Worm (Caenorhabditis elegans) whole organism, L1 larva: ENCODE results near the gene F55C12.2.

Source experiments
- C04F5.9 ChIP-seq: sonication (generic microtip); optimal IDR thresholded peaks from 2 replicates; lab custom pipeline; 2016; ENCODE audit warnings: missing genetic modification characterization, missing compliant biosample characterization
- C16A3.4 ChIP-seq: fragments of 150-350 bp; optimal IDR thresholded peaks from 2 replicates; lab custom pipeline; 2014; ENCODE audit warnings: missing biosample characterization, missing genetic modification characterization
- F16B12.6 ChIP-seq: fragments of 150-350 bp; optimal IDR thresholded peaks from 2 replicates; lab custom pipeline; 2014; ENCODE audit warnings: missing biosample characterization, missing genetic modification characterization
- Y116A8C.19 ChIP-seq: sonication (generic microtip); optimal IDR thresholded peaks from 2 replicates; lab custom pipeline; 2016; ENCODE audit warnings: missing compliant biosample characterization, missing genetic modification characterization, borderline replicate concordance
- blmp-1 ChIP-seq: fragments of 150-350 bp; optimal IDR thresholded peaks from 2 replicates; lab custom pipeline; 2014; ENCODE audit warnings: missing biosample characterization, missing genetic modification characterization
- ceh-63 ChIP-seq: fragments of 200-800 bp; sonication (Bioruptor generic); optimal IDR thresholded peaks from 2 replicates; lab custom pipeline; 2018; ENCODE audit warnings: mild to moderate bottlenecking, missing genetic modification characterization, missing compliant biosample characterization
- ceh-88 ChIP-seq: fragments of 200-800 bp; sonication (Bioruptor generic); IDR thresholded peaks from 2 replicates; pipeline ENCODE4 v1.3.6; 2022; ENCODE audit warnings: missing genetic modification characterization, missing compliant biosample characterization
- ceh-90 ChIP-seq: sonication (generic microtip); optimal IDR thresholded peaks from 2 replicates; lab custom pipeline; 2016; ENCODE audit warnings: missing genetic modification characterization, missing compliant biosample characterization
- ces-1 ChIP-seq: fragments of 150-350 bp; optimal IDR thresholded peaks from 2 replicates; lab custom pipeline; 2014; ENCODE audit warnings: missing biosample characterization, missing genetic modification reagents, missing genetic modification characterization
- dpl-1 ChIP-seq, 3 experiments: fragments of 150-350 bp in 2 of 3; sonication (generic microtip) in 1 of 3; optimal IDR thresholded peaks; 2 replicates each; lab custom pipeline; 2014 to 2017; ENCODE audit warnings: missing biosample characterization in 3 of 3, missing genetic modification characterization in 3 of 3, missing genetic modification reagents in 3 of 3
- dsc-1 ChIP-seq: sonication (generic microtip); optimal IDR thresholded peaks from 2 replicates; lab custom pipeline; 2016; ENCODE audit warnings: mild to moderate bottlenecking, missing genetic modification characterization, missing compliant biosample characterization
- efl-1 ChIP-seq, 4 experiments: fragments of 150-350 bp; optimal IDR thresholded peaks in 3 of 4; peaks in 1 of 4; 1 replicate in 1 of 4; 2 replicates in 3 of 4; lab custom pipeline; 2014; ENCODE audit warnings: missing biosample characterization in 2 of 4, missing genetic modification characterization in 2 of 4, missing genetic modification reagents in 2 of 4
- egl-13 ChIP-seq: sonication (generic microtip); optimal IDR thresholded peaks from 2 replicates; lab custom pipeline; 2016; ENCODE audit warnings: missing genotype, missing genetic modification reagents, missing genetic modification characterization, missing compliant biosample characterization
- elt-2 ChIP-seq: sonication (generic microtip); optimal IDR thresholded peaks from 2 replicates; lab custom pipeline; 2016; ENCODE audit warnings: missing genetic modification characterization, mild to moderate bottlenecking, inconsistent platforms, missing compliant biosample characterization, missing genetic modification reagents
- elt-3 ChIP-seq, 6 experiments: fragments of 150-350 bp in 1 of 6; sonication (generic microtip); optimal IDR thresholded peaks; 2 replicates each; lab custom pipeline; 2017 to 2018; ENCODE audit warnings: missing biosample characterization in 6 of 6, missing genetic modification characterization in 6 of 6, inconsistent platforms in 1 of 6
- ets-5 ChIP-seq: fragments of 200-800 bp; sonication (Bioruptor generic); IDR thresholded peaks from 2 replicates; pipeline ENCODE4 v1.3.6; 2022; ENCODE audit warnings: missing genetic modification characterization, missing compliant biosample characterization
- fkh-4 ChIP-seq: sonication (generic microtip); optimal IDR thresholded peaks from 2 replicates; lab custom pipeline; 2016; ENCODE audit warnings: missing compliant biosample characterization, missing genetic modification characterization, borderline replicate concordance
- fkh-8 ChIP-seq: sonication (generic microtip); optimal IDR thresholded peaks from 2 replicates; lab custom pipeline; 2016; ENCODE audit warnings: mild to moderate bottlenecking, missing genetic modification characterization, missing compliant biosample characterization
- hlh-4 ChIP-seq: sonication (generic microtip); optimal IDR thresholded peaks from 2 replicates; lab custom pipeline; 2016; ENCODE audit warnings: mild to moderate bottlenecking, missing genetic modification characterization, missing compliant biosample characterization
- irx-1 ChIP-seq: sonication (generic microtip); optimal IDR thresholded peaks from 2 replicates; lab custom pipeline; 2016; ENCODE audit warnings: missing genetic modification characterization, missing compliant biosample characterization
- isw-1 ChIP-seq: fragments of 200-800 bp; sonication (Bioruptor generic); IDR thresholded peaks from 2 replicates; pipeline ENCODE4 v1.3.6; 2022; ENCODE audit warnings: missing genetic modification characterization, missing compliant biosample characterization
- lin-14 ChIP-seq: fragments of 200-800 bp; sonication (Bioruptor generic); optimal IDR thresholded peaks from 2 replicates; lab custom pipeline; 2018; ENCODE audit warnings: mild to moderate bottlenecking, missing genetic modification characterization, moderate library complexity, missing compliant biosample characterization
- lin-15B ChIP-seq: fragments of 150-350 bp; sonication (generic microtip); optimal IDR thresholded peaks from 3 replicates; lab custom pipeline; 2014; ENCODE audit warnings: missing biosample characterization, missing genetic modification characterization
- lin-35 ChIP-seq, 2 experiments: fragments of 150-350 bp; optimal IDR thresholded peaks; 2 replicates each; lab custom pipeline; 2014; ENCODE audit warnings: missing biosample characterization in 2 of 2, missing genetic modification characterization in 2 of 2, missing genetic modification reagents in 2 of 2
- lir-3 ChIP-seq: sonication (generic microtip); optimal IDR thresholded peaks from 2 replicates; lab custom pipeline; 2016; ENCODE audit warnings: mild to moderate bottlenecking, missing genetic modification characterization, moderate library complexity, missing compliant biosample characterization; ENCODE audit not compliant: poor library complexity
- lsy-2 ChIP-seq, 2 experiments: fragments of 150-350 bp; optimal IDR thresholded peaks; 2 replicates each; lab custom pipeline; 2014; ENCODE audit warnings: missing biosample characterization in 2 of 2, missing genetic modification characterization in 2 of 2
- mdl-1 ChIP-seq, 2 experiments: fragments of 150-350 bp; optimal IDR thresholded peaks; 2 replicates each; lab custom pipeline; 2014 to 2017; ENCODE audit warnings: missing biosample characterization in 2 of 2, missing genetic modification characterization in 2 of 2, inconsistent platforms in 1 of 2
- mef-2 ChIP-seq: fragments of 150-350 bp; optimal IDR thresholded peaks from 2 replicates; lab custom pipeline; 2014; ENCODE audit warnings: missing biosample characterization, missing genetic modification characterization
- mep-1 ChIP-seq: fragments of 150-350 bp; optimal IDR thresholded peaks from 2 replicates; lab custom pipeline; 2014; ENCODE audit warnings: missing biosample characterization, missing genetic modification characterization
- nhr-11 ChIP-seq: fragments of 150-350 bp; optimal IDR thresholded peaks from 2 replicates; lab custom pipeline; 2014; ENCODE audit warnings: missing biosample characterization, missing genetic modification characterization
- nhr-19 ChIP-seq: fragments of 200-800 bp; sonication (Bioruptor generic); conservative IDR thresholded peaks from 2 replicates; pipeline ENCODE4 v1.3.6; 2022; ENCODE audit warnings: missing genetic modification characterization, missing compliant biosample characterization
- nhr-20 ChIP-seq: sonication (generic microtip); optimal IDR thresholded peaks from 2 replicates; lab custom pipeline; 2016; ENCODE audit warnings: mild to moderate bottlenecking, missing genetic modification characterization, missing compliant biosample characterization
- nhr-28 ChIP-seq: fragments of 150-350 bp; optimal IDR thresholded peaks from 2 replicates; lab custom pipeline; 2014; ENCODE audit warnings: missing biosample characterization, missing genetic modification characterization
- nhr-47 ChIP-seq: sonication (generic microtip); optimal IDR thresholded peaks from 2 replicates; lab custom pipeline; 2016; ENCODE audit warnings: mild to moderate bottlenecking, missing genetic modification characterization, moderate library complexity, missing compliant biosample characterization
- nhr-85 ChIP-seq: sonication (generic microtip); peaks from one replicate; lab custom pipeline; 2016; ENCODE audit warnings: missing genetic modification characterization, inconsistent platforms, missing compliant biosample characterization
- nhr-90 ChIP-seq: sonication (generic microtip); optimal IDR thresholded peaks from 2 replicates; lab custom pipeline; 2016; ENCODE audit warnings: mild to moderate bottlenecking, missing genetic modification characterization, missing compliant biosample characterization; ENCODE audit not compliant: poor library complexity
- pax-3 ChIP-seq: fragments of 200-800 bp; sonication (Bioruptor generic); optimal IDR thresholded peaks from 2 replicates; lab custom pipeline; 2018; ENCODE audit warnings: mild to moderate bottlenecking, missing genetic modification characterization, moderate library complexity, missing compliant biosample characterization
- skn-1 ChIP-seq: fragments of 150-350 bp; optimal IDR thresholded peaks from 2 replicates; lab custom pipeline; 2014; ENCODE audit warnings: missing biosample characterization, missing genetic modification characterization
- snpc-4 ChIP-seq: fragments of 150-350 bp; optimal IDR thresholded peaks from 2 replicates; lab custom pipeline; 2014; ENCODE audit warnings: missing biosample characterization, missing genetic modification characterization
- snu-23 ChIP-seq: sonication (generic microtip); optimal IDR thresholded peaks from 2 replicates; lab custom pipeline; 2016; ENCODE audit warnings: missing genetic modification characterization, missing compliant biosample characterization
- sox-4 ChIP-seq: sonication (generic microtip); optimal IDR thresholded peaks from 2 replicates; lab custom pipeline; 2016; ENCODE audit warnings: missing genetic modification characterization, missing compliant biosample characterization
- swsn-7 ChIP-seq: sonication (generic microtip); optimal IDR thresholded peaks from 2 replicates; lab custom pipeline; 2016; ENCODE audit warnings: missing genetic modification characterization, missing compliant biosample characterization
- tbx-2 ChIP-seq: sonication (generic microtip); optimal IDR thresholded peaks from 2 replicates; lab custom pipeline; 2016; ENCODE audit warnings: missing genetic modification characterization, missing compliant biosample characterization
- unc-130 ChIP-seq: fragments of 150-350 bp; optimal IDR thresholded peaks from 2 replicates; lab custom pipeline; 2017; ENCODE audit warnings: missing biosample characterization, missing genetic modification characterization, inconsistent platforms
- unc-30 ChIP-seq: sonication (generic microtip); optimal IDR thresholded peaks from 2 replicates; lab custom pipeline; 2017; ENCODE audit warnings: missing biosample characterization, missing genetic modification characterization
- unc-86 ChIP-seq: sonication (generic microtip); optimal IDR thresholded peaks from 2 replicates; lab custom pipeline; 2016; ENCODE audit warnings: missing genetic modification characterization, missing compliant biosample characterization
- unc-98 ChIP-seq: fragments of 200-800 bp; sonication (Bioruptor generic); IDR thresholded peaks from 2 replicates; pipeline ENCODE4 v1.3.6; 2022; ENCODE audit warnings: missing genetic modification characterization, missing compliant biosample characterization
- vab-15 ChIP-seq: sonication (generic microtip); optimal IDR thresholded peaks from 2 replicates; lab custom pipeline; 2017; ENCODE audit warnings: missing genotype, mild to moderate bottlenecking, missing genetic modification characterization, missing compliant biosample characterization
- xbp-1 ChIP-seq: sonication (generic microtip); optimal IDR thresholded peaks from 2 replicates; lab custom pipeline; 2016; ENCODE audit warnings: missing genetic modification characterization, missing compliant biosample characterization
- zag-1 ChIP-seq: fragments of 150-350 bp; optimal IDR thresholded peaks from 2 replicates; lab custom pipeline; 2014; ENCODE audit warnings: missing biosample characterization, missing genetic modification characterization
- ztf-11 ChIP-seq, 2 experiments: sonication (generic microtip); optimal IDR thresholded peaks; 2 replicates each; lab custom pipeline; 2016 to 2017; ENCODE audit warnings: missing genetic modification characterization in 2 of 2, missing biosample characterization in 1 of 2, missing compliant biosample characterization in 1 of 2
- ztf-4 ChIP-seq: fragments of 150-350 bp; optimal IDR thresholded peaks from 2 replicates; lab custom pipeline; 2014; ENCODE audit warnings: missing biosample characterization, missing genetic modification characterization

The F55C12.2 gene

DNA sequence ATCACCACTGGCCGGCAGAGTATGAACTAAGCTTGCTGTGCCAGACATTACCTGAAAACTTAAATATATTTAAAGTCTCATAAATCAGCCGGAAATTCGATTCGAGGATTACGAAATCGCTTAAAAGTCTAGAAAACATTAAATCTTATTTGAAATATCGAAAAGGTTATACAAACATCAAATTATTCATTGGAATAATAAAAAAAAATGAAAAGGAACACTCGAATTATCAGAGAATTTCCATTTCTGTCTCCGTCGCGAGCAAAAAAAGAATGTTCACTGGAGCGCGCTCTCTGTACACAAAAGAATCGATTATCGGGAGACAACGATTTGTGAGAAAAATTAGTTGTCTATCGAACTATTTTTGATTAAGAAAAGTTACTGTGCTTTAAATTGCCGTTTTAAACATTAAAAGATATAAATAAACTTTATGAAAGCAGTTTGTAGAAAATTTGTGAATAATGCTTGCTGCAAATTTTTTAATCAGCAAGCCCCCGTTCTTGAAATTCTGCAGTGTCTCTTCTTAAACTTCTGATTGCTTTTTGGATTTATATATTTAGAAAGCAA is 40.4 kb upstream of the F55C12.2 start, which contains the start of gene fzo-1:
fzo-1 (minus strand) TSS at position 51 of the 567 bp plus-strand sequence.
- TF ChIP-seq fkh-8 (tag; lab: Kevin White, UChicago) (peak; percentile 52), lin-35 (GFP tag; optimal IDR thresholded peaks at IDR 0.05; lab: Kevin White, UChicago) (peak; percentile 38 to 55), isw-1 (GFP tag; lab: Robert Waterston, UW) (peak; percentile 52), Y116A8C.19 (tag; lab: Kevin White, UChicago) (no peak), elt-3 (tag; optimal IDR thresholded peaks at IDR 0.05; lab: Kevin White, UChicago) (no peak), dsc-1 (tag; lab: Kevin White, UChicago) (peak; percentile 52), sox-4 (tag; lab: Kevin White, UChicago) (peak; percentile 71), F16B12.6 (tag; lab: Kevin White, UChicago) (peak; percentile 7), snu-23 (GFP tag; lab: Kevin White, UChicago) (peak; percentile 58), egl-13 (tag; lab: Kevin White, UChicago) (peak; percentile 16), ceh-88 (peak; percentile 24; the same call in 1 of the 2 replicates), mep-1 (tag; lab: Kevin White, UChicago) (no peak), blmp-1 (tag; lab: Kevin White, UChicago) (peak; percentile 46), zag-1 (tag; lab: Kevin White, UChicago) (no peak), unc-86 (tag; lab: Kevin White, UChicago) (peak; percentile 2), nhr-28 (tag; lab: Kevin White, UChicago) (no peak), ces-1 (GFP tag; lab: Kevin White, UChicago) (no peak), nhr-90 (tag; lab: Kevin White, UChicago) (peak; percentile 75), swsn-7 (tag; lab: Kevin White, UChicago) (peak; percentile 45), lin-15B (tag; lab: Kevin White, UChicago) (peak; percentile 15), fkh-4 (tag; lab: Kevin White, UChicago) (peak; percentile 39), unc-98 (GFP tag; lab: Robert Waterston, UW) (peak; percentile 92), C16A3.4 (tag; lab: Kevin White, UChicago) (peak; percentile 45), nhr-19 (0 out of 2 replicates have a peak, but pooled peaks have one; percentile 16), tbx-2 (peak; percentile 61), mef-2 (no peak), irx-1 (tag; lab: Kevin White, UChicago) (peak; percentile 20), snpc-4 (tag; lab: Kevin White, UChicago) (peak; percentile 20), ztf-4 (tag; lab: Kevin White, UChicago) (no peak), lir-3 (tag; lab: Kevin White, UChicago) (peak; percentile 77), lin-14 (GFP tag; lab: Kevin White, UChicago) (peak; percentile 73), ets-5 (no peak), vab-15 (tag; lab: Kevin White, UChicago) (no peak), skn-1 (peak; percentile 27), ztf-11 (tag; optimal IDR thresholded peaks at IDR 0.05; lab: Kevin White, UChicago) (peak in 1 of 2 experiments; percentile 64), dpl-1 (GFP tag; optimal IDR thresholded peaks at IDR 0.05; lab: Kevin White, UChicago) (peak; percentile 13 to 35 (median 21)), ceh-90 (peak; percentile 64), pax-3 (tag; lab: Kevin White, UChicago) (peak; percentile 86), xbp-1 (tag; lab: Kevin White, UChicago) (peak; percentile 54), C04F5.9 (tag; lab: Kevin White, UChicago) (peak; percentile 33), ceh-63 (GFP tag; lab: Kevin White, UChicago) (peak; percentile 72), unc-130 (tag; lab: Kevin White, UChicago) (no peak), nhr-85 (peak; percentile 56), hlh-4 (tag; lab: Kevin White, UChicago) (no peak), elt-2 (tag; lab: Kevin White, UChicago) (peak; percentile 37), efl-1 (optimal IDR thresholded peaks at IDR 0.05; lab: Kevin White, UChicago) (peak; percentile 42 to 50), efl-1 (GFP tag; optimal IDR thresholded peaks at IDR 0.05 in 1 of 2; lab: Kevin White, UChicago) (peak; percentile 22 to 36), lsy-2 (tag; optimal IDR thresholded peaks at IDR 0.05; lab: Kevin White, UChicago) (peak in 1 of 2 experiments; percentile 66), mdl-1 (tag; optimal IDR thresholded peaks at IDR 0.05; lab: Kevin White, UChicago) (no peak), nhr-20 (tag; lab: Kevin White, UChicago) (peak; percentile 59), nhr-47 (tag; lab: Kevin White, UChicago) (peak; percentile 69), nhr-11 (tag; lab: Kevin White, UChicago) (no peak), unc-30 (tag; lab: Kevin White, UChicago) (no peak)
